Worm (Caenorhabditis elegans) whole organism, L3 larva: ENCODE measurements around the gene F53F1.4.

Source experiments
- ceh-28 ChIP-seq: fragments of 150-350 bp; optimal IDR thresholded peaks from 2 replicates; lab custom pipeline; 2014; ENCODE audit warnings: missing biosample characterization, missing genetic modification reagents, missing genetic modification characterization
- ceh-82 ChIP-seq: fragments of 150-350 bp; optimal IDR thresholded peaks from 2 replicates; lab custom pipeline; 2014; ENCODE audit warnings: missing biosample characterization, missing genetic modification characterization
- daf-12 ChIP-seq: fragments of 150-350 bp; optimal IDR thresholded peaks from 2 replicates; lab custom pipeline; 2014; ENCODE audit warnings: missing biosample characterization, missing genetic modification reagents, missing genetic modification characterization
- lsy-12 ChIP-seq: sonication (generic microtip); optimal IDR thresholded peaks from 2 replicates; lab custom pipeline; 2016; ENCODE audit warnings: mild to moderate bottlenecking, missing genetic modification characterization, missing compliant biosample characterization
- nhr-12 ChIP-seq: fragments of 150-350 bp; optimal IDR thresholded peaks from 2 replicates; lab custom pipeline; 2014; ENCODE audit warnings: missing biosample characterization, missing genetic modification characterization
- skn-1 ChIP-seq: fragments of 150-350 bp; optimal IDR thresholded peaks from 2 replicates; lab custom pipeline; 2014; ENCODE audit warnings: missing biosample characterization, missing genetic modification characterization
- ztf-4 ChIP-seq: fragments of 150-350 bp; optimal IDR thresholded peaks from 2 replicates; lab custom pipeline; 2014; ENCODE audit warnings: missing biosample characterization, missing genetic modification characterization

DNA sequence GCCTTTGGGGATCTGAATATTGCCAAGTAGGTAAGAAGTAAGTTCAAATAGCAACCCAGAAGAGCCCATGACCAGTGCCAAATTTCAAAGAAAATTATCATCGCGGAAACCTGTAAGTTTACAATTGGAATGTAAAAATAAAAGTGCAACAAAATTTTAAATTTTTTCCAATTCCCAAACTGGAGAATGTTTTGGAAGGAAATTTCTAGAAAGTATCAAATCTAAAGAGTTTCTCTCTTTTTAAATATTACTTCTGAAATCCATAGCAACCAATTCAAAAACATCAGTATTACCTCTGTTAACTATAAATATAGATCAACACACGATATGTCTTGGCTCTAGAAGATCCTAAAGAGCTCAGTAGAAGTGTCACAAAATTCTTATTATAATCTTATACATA lies 17.8 kb downstream of the F53F1.4 start, which contains the start of gene srd-19:
- TF ChIP-seq ceh-28: no peak
- TF ChIP-seq lsy-12 (tag; lab: Kevin White, UChicago): no peak
- TF ChIP-seq ceh-82 (tag; lab: Kevin White, UChicago): no peak
- no peak for TF ChIP-seq skn-1 (tag; lab: Kevin White, UChicago)
- TF ChIP-seq ztf-4: no peak
- no peak for TF ChIP-seq nhr-12
- no peak for TF ChIP-seq daf-12 (tag; lab: Kevin White, UChicago)
